Worm (Caenorhabditis elegans) whole organism, midembryonic: ENCODE measurements around the gene srx-77.

Source experiments
- cog-1 ChIP-seq: sonication (generic microtip); optimal IDR thresholded peaks from 2 replicates; lab custom pipeline; 2016; ENCODE audit warnings: missing genetic modification characterization, missing compliant biosample characterization
- flt-1 ChIP-seq: fragments of 200-800 bp; sonication (Bioruptor generic); IDR thresholded peaks from 2 replicates; pipeline ENCODE4 v1.3.6; 2022; ENCODE audit warnings: missing genetic modification characterization, missing compliant biosample characterization
- tab-1 ChIP-seq: fragments of 200-800 bp; sonication (Bioruptor generic); IDR thresholded peaks from 2 replicates; pipeline ENCODE4 v1.3.6; 2022; ENCODE audit warnings: missing genetic modification characterization, missing compliant biosample characterization
- ztf-23 ChIP-seq: fragments of 200-800 bp; sonication (Bioruptor generic); IDR thresholded peaks from 2 replicates; pipeline ENCODE4 v1.3.6; 2022; ENCODE audit warnings: missing genetic modification reagents, missing genetic modification characterization, missing compliant biosample characterization
- ztf-29 ChIP-seq: fragments of 200-800 bp; sonication (Bioruptor generic); IDR thresholded peaks from 2 replicates; pipeline ENCODE4 v1.3.6; 2022; ENCODE audit warnings: missing genetic modification reagents, missing genetic modification characterization, missing compliant biosample characterization

- TF ChIP-seq flt-1 (GFP tag; lab: Robert Waterston, UW) (no peak), cog-1 (tag; lab: Kevin White, UChicago) (no peak), ztf-29 (GFP tag; lab: Robert Waterston, UW) (no peak), ztf-23 (GFP tag; lab: Robert Waterston, UW) (no peak), tab-1 (no peak)
These were observed 45.0 kb downstream of the srx-77 start for ce11 chrV:4623535-4623934.
